Worm (Caenorhabditis elegans): ENCODE measurements around the gene F02D8.1.

ce11 chrV:15002184-15002690 lies 23.7 kb upstream of the F02D8.1 start, which contains the start of the genes fib-1 and mut-15:
- TF ChIP-seq unc-62 (GFP tag; optimal IDR thresholded peaks at IDR 0.05) (peak; percentile 59), eor-1 (tag; optimal IDR thresholded peaks at IDR 0.05) (no peak), ama-1 (optimal IDR thresholded peaks at IDR 0.05) (no peak), ceh-82 (tag; optimal IDR thresholded peaks at IDR 0.05) (peak; percentile 53), elt-2 (tag; optimal IDR thresholded peaks at IDR 0.05) (peak; percentile 72), pha-4 (tag; optimal IDR thresholded peaks at IDR 0.05) (peak; percentile 95), nhr-11 (tag; optimal IDR thresholded peaks at IDR 0.05) (peak; percentile 76), egl-27 (tag; optimal IDR thresholded peaks at IDR 0.05) (peak; percentile 10), aly-2 (tag; optimal IDR thresholded peaks at IDR 0.05) (no peak), jun-1 (tag; optimal IDR thresholded peaks at IDR 0.05) (peak; percentile 75), snpc-4 (tag; optimal IDR thresholded peaks at IDR 0.05) (peak; percentile 80), nhr-25 (tag; optimal IDR thresholded peaks at IDR 0.05) (peak; percentile 94), lin-15B (tag; optimal IDR thresholded peaks at IDR 0.05) (peak; percentile 98)
